Worm (Caenorhabditis elegans): ENCODE results near the gene fbxa-158.
"Not testable (repeated sequence)": the region's sequence is repeated elsewhere in the genome, so short reads cannot be mapped to it uniquely, and the experiment has no call there.

Gene fbxa-158

ce11 chrII:1663516-1663915 lies 42.4 kb upstream of the fbxa-158 start, which contains the start of gene duxl-1 (continued):
- TF ChIP-seq bed-3 (GFP tag; optimal IDR thresholded peaks at IDR 0.05) (no peak), blmp-1 (tag; optimal IDR thresholded peaks at IDR 0.05) (no peak), ham-2 (GFP tag; optimal IDR thresholded peaks at IDR 0.05) (no peak), nhr-12 (tag; optimal IDR thresholded peaks at IDR 0.05) (no peak)

DNA sequence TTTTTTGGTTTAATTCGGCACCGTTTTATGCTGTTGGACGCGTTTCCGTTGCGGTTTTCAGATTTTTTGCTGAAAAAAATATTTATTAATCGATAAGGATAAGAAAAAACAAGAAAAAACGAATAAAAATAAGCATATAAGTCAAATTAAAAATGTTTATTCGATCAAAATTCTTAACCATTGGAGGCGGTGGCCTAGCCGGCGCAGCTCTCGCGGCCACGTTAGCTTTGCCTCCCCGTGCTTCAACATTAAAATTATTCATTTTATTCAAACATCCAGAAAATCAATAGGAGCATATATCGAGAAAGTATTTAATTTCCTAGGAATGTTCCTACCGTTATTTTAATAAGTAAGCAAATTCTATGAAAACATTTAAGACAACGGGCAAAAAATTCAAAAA lies 41.8 kb upstream of the fbxa-158 start, which contains the start of gene ZC204.14:
TSS of gene ZC204.14 (minus strand) at position 69 of the 400 bp plus-strand sequence.
- TF ChIP-seq mab-5 (tag; optimal IDR thresholded peaks at IDR 0.05), result no peak
- no peak for TF ChIP-seq cnd-1 (tag; optimal IDR thresholded peaks at IDR 0.05)
- TF ChIP-seq nhr-2 (tag; optimal IDR thresholded peaks at IDR 0.05), result no peak

DNA sequence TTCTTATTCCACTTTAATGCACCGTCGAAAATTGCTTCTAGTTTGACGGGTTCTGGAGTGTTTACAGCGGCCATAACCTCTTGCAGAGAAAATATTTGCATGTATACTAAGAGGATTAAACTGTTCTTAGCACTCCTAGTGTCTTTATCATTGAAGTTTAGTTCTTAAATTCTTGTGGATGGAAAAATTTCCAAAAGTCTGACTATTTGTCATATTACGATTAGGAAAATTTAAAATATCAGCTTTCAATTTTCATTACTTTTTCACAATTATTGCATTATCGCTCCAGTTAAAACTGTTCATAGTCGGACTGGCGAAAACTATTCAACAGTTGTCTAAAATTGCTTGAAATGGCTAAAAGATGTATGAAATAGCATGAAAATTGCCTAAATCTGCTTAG lies 39.8 kb upstream of the fbxa-158 start, which contains the start of gene ZC204.13:
TSS of gene ZC204.13 (minus strand) at position 101 of the 400 bp plus-strand sequence.
- not testable (repeated sequence) for TF ChIP-seq hlh-1 (tag; optimal IDR thresholded peaks at IDR 0.05); ces-1 (GFP tag; optimal IDR thresholded peaks at IDR 0.05); pha-4 (tag; optimal IDR thresholded peaks at IDR 0.05)

- TF ChIP-seq M03D4.4 (tag; optimal IDR thresholded peaks at IDR 0.05) (no peak), cnd-1 (tag; optimal IDR thresholded peaks at IDR 0.05) (no peak), sptf-1 (tag; optimal IDR thresholded peaks at IDR 0.05) (no peak), ceh-43 (GFP tag; optimal IDR thresholded peaks at IDR 0.05) (no peak), elt-1 (tag; optimal IDR thresholded peaks at IDR 0.05; ENCODE audit: borderline replicate concordance, insufficient read depth) (no peak), ham-2 (GFP tag; optimal IDR thresholded peaks at IDR 0.05) (no peak), unc-39 (tag; optimal IDR thresholded peaks at IDR 0.05) (no peak), nhr-2 (tag; optimal IDR thresholded peaks at IDR 0.05) (no peak), drap-1 (GFP tag; optimal IDR thresholded peaks at IDR 0.05) (no peak), mls-2 (tag; optimal IDR thresholded peaks at IDR 0.05) (no peak), zip-8 (tag; optimal IDR thresholded peaks at IDR 0.05) (no peak), snpc-4 (tag; optimal IDR thresholded peaks at IDR 0.05) (no peak), pha-4 (tag; optimal IDR thresholded peaks at IDR 0.05) (no peak), ztf-11 (tag; optimal IDR thresholded peaks at IDR 0.05) (no peak)
Measured at ce11 chrII:1657202-1657601, 36.1 kb upstream of the fbxa-158 start, which contains the start of gene ZC204.12. TSS of gene ZC204.12 (minus strand) at chrII:1657302.

- TF ChIP-seq mab-5 (tag; optimal IDR thresholded peaks at IDR 0.05) (no peak), nhr-76 (tag; optimal IDR thresholded peaks at IDR 0.05) (no peak), ces-1 (GFP tag; optimal IDR thresholded peaks at IDR 0.05) (no peak), cnd-1 (tag; optimal IDR thresholded peaks at IDR 0.05) (no peak), sem-2 (GFP tag; optimal IDR thresholded peaks at IDR 0.05) (no peak), ceh-39 (tag; optimal IDR thresholded peaks at IDR 0.05) (peak; percentile 6), hlh-1 (tag; optimal IDR thresholded peaks at IDR 0.05) (no peak), ztf-11 (tag; optimal IDR thresholded peaks at IDR 0.05) (no peak)
Measured at ce11 chrII:1654917-1655316, 33.8 kb upstream of the fbxa-158 start, which contains the start of gene btb-12. TSS of gene btb-12 (plus strand) at chrII:1655217.

- TF ChIP-seq zip-8 (tag; optimal IDR thresholded peaks at IDR 0.05) (no peak), ceh-39 (tag; optimal IDR thresholded peaks at IDR 0.05) (no peak), lin-32 (GFP tag; optimal IDR thresholded peaks at IDR 0.05) (no peak), flh-1 (GFP tag; optimal IDR thresholded peaks at IDR 0.05) (no peak), lin-13 (tag; optimal IDR thresholded peaks at IDR 0.05) (no peak), ham-2 (GFP tag; optimal IDR thresholded peaks at IDR 0.05) (no peak), unc-120 (tag; optimal IDR thresholded peaks at IDR 0.05; ENCODE audit: poor library complexity, severe bottlenecking) (no peak), ceh-43 (GFP tag; optimal IDR thresholded peaks at IDR 0.05) (no peak), elt-1 (tag; optimal IDR thresholded peaks at IDR 0.05; ENCODE audit: borderline replicate concordance, insufficient read depth) (no peak), tbx-8 (GFP tag; optimal IDR thresholded peaks at IDR 0.05) (no peak), nhr-237 (tag; optimal IDR thresholded peaks at IDR 0.05) (no peak)
Measured at ce11 chrII:1653397-1653796, 32.3 kb upstream of the fbxa-158 start, which contains the start of gene fbxb-15. TSS of gene fbxb-15 (minus strand) at chrII:1653497.
